Worm (Caenorhabditis elegans) whole organism, late embryonic: ENCODE data around the gene Y39F10A.1.
A peak's percentile ranks its signal among the peaks of the same experiment; 100 is the strongest.

Source experiments
- C08G9.2 ChIP-seq: sonication (generic microtip); optimal IDR thresholded peaks from 2 replicates; lab custom pipeline; 2016; ENCODE audit warnings: mild to moderate bottlenecking, missing genetic modification characterization, moderate library complexity, missing compliant biosample characterization
- C38D4.7 ChIP-seq: fragments of 200-800 bp; sonication (Bioruptor generic); optimal IDR thresholded peaks from 2 replicates; lab custom pipeline; 2018; ENCODE audit warnings: mild to moderate bottlenecking, missing genetic modification characterization, moderate library complexity, missing compliant biosample characterization
- F13H6.1 ChIP-seq: sonication (generic microtip); optimal IDR thresholded peaks from 2 replicates; lab custom pipeline; 2016; ENCODE audit warnings: missing genetic modification characterization, missing compliant biosample characterization
- K02D7.2 ChIP-seq: sonication (generic microtip); optimal IDR thresholded peaks from 2 replicates; lab custom pipeline; 2017; ENCODE audit warnings: mild to moderate bottlenecking, missing genetic modification characterization, missing compliant biosample characterization
- Y22D7AL.16 ChIP-seq: sonication (generic microtip); optimal IDR thresholded peaks from 2 replicates; lab custom pipeline; 2016; ENCODE audit warnings: missing genetic modification characterization, missing compliant biosample characterization
- ama-1 ChIP-seq: fragments of 150-350 bp; optimal IDR thresholded peaks from 2 replicates; lab custom pipeline; 2014
- ceh-14 ChIP-seq: sonication (generic microtip); optimal IDR thresholded peaks from 2 replicates; lab custom pipeline; 2016; ENCODE audit warnings: missing genotype, missing genetic modification characterization, missing compliant biosample characterization
- ceh-2 ChIP-seq: sonication (generic microtip); optimal IDR thresholded peaks from 2 replicates; lab custom pipeline; 2016; ENCODE audit warnings: missing genotype, missing genetic modification characterization, missing compliant biosample characterization
- ceh-30 ChIP-seq: fragments of 150-350 bp; optimal IDR thresholded peaks from 2 replicates; lab custom pipeline; 2014; ENCODE audit warnings: missing biosample characterization, missing genetic modification characterization
- ceh-6 ChIP-seq: fragments of 200-800 bp; sonication (Bioruptor generic); optimal IDR thresholded peaks from 2 replicates; lab custom pipeline; 2018; ENCODE audit warnings: mild to moderate bottlenecking, missing genetic modification characterization, missing compliant biosample characterization
- ceh-9 ChIP-seq: sonication (generic microtip); optimal IDR thresholded peaks from 2 replicates; lab custom pipeline; 2016; ENCODE audit warnings: mild to moderate bottlenecking, missing genetic modification characterization, inconsistent platforms, missing compliant biosample characterization
- che-1 ChIP-seq: sonication (generic microtip); optimal IDR thresholded peaks from 2 replicates; lab custom pipeline; 2016; ENCODE audit warnings: mild to moderate bottlenecking, missing genetic modification characterization, missing compliant biosample characterization
- dve-1 ChIP-seq: sonication (generic microtip); optimal IDR thresholded peaks from 2 replicates; lab custom pipeline; 2017; ENCODE audit warnings: antibody characterized with exemption, mild to moderate bottlenecking, missing genetic modification characterization, missing compliant biosample characterization
- elt-4 ChIP-seq: sonication (generic microtip); optimal IDR thresholded peaks from 2 replicates; lab custom pipeline; 2016; ENCODE audit warnings: missing genetic modification characterization, missing compliant biosample characterization
- ets-4 ChIP-seq: sonication (generic microtip); optimal IDR thresholded peaks from 2 replicates; lab custom pipeline; 2016; ENCODE audit warnings: missing genetic modification characterization, missing compliant biosample characterization
- eyg-1 ChIP-seq: sonication (generic microtip); optimal IDR thresholded peaks from 2 replicates; lab custom pipeline; 2016; ENCODE audit warnings: missing genotype, missing genetic modification characterization, missing compliant biosample characterization
- fax-1 ChIP-seq: sonication (generic microtip); optimal IDR thresholded peaks from 2 replicates; lab custom pipeline; 2016; ENCODE audit warnings: missing genotype, missing genetic modification characterization, missing compliant biosample characterization
- fkh-6 ChIP-seq: sonication (generic microtip); optimal IDR thresholded peaks from 2 replicates; lab custom pipeline; 2016; ENCODE audit warnings: missing genetic modification characterization, missing compliant biosample characterization
- hlh-30 ChIP-seq: sonication (generic microtip); optimal IDR thresholded peaks from 2 replicates; lab custom pipeline; 2017; ENCODE audit warnings: antibody characterized with exemption, missing genetic modification characterization, missing compliant biosample characterization; ENCODE audit not compliant: insufficient read depth
- lim-6 ChIP-seq: sonication (generic microtip); optimal IDR thresholded peaks from 2 replicates; lab custom pipeline; 2016; ENCODE audit warnings: missing genetic modification characterization, missing compliant biosample characterization
- nfya-1 ChIP-seq: sonication (generic microtip); optimal IDR thresholded peaks from 2 replicates; lab custom pipeline; 2017; ENCODE audit warnings: missing genetic modification characterization, mild to moderate bottlenecking, missing compliant biosample characterization, antibody characterized with exemption, moderate library complexity
- nhr-11 ChIP-seq: fragments of 150-350 bp; optimal IDR thresholded peaks from 2 replicates; lab custom pipeline; 2014; ENCODE audit warnings: missing biosample characterization, missing genetic modification characterization
- nhr-232 ChIP-seq: sonication (generic microtip); optimal IDR thresholded peaks from 2 replicates; lab custom pipeline; 2016; ENCODE audit warnings: missing genetic modification characterization, missing compliant biosample characterization
- npax-4 ChIP-seq: sonication (generic microtip); optimal IDR thresholded peaks from 2 replicates; lab custom pipeline; 2016; ENCODE audit warnings: missing genetic modification characterization, missing compliant biosample characterization
- pag-3 ChIP-seq: sonication (generic microtip); optimal IDR thresholded peaks from 2 replicates; lab custom pipeline; 2016; ENCODE audit warnings: missing compliant biosample characterization, missing genetic modification characterization, borderline replicate concordance
- pat-9 ChIP-seq: fragments of 200-800 bp; sonication (Bioruptor generic); optimal IDR thresholded peaks from 2 replicates; lab custom pipeline; 2018; ENCODE audit warnings: mild to moderate bottlenecking, missing genetic modification characterization, moderate library complexity, missing compliant biosample characterization
- pax-1 ChIP-seq: fragments of 150-350 bp; optimal IDR thresholded peaks from 2 replicates; lab custom pipeline; 2014; ENCODE audit warnings: missing biosample characterization, missing genetic modification characterization
- pha-2 ChIP-seq: sonication (generic microtip); optimal IDR thresholded peaks from 2 replicates; lab custom pipeline; 2017; ENCODE audit warnings: mild to moderate bottlenecking, missing genetic modification characterization, missing compliant biosample characterization
- pqm-1 ChIP-seq: sonication (generic microtip); optimal IDR thresholded peaks from 2 replicates; lab custom pipeline; 2016; ENCODE audit warnings: missing genetic modification characterization, missing compliant biosample characterization
- ref-2 ChIP-seq: sonication (generic microtip); optimal IDR thresholded peaks from 2 replicates; lab custom pipeline; 2016; ENCODE audit warnings: missing genetic modification characterization, missing compliant biosample characterization
- sox-2 ChIP-seq: fragments of 200-800 bp; sonication (Bioruptor generic); IDR thresholded peaks from 2 replicates; pipeline ENCODE4 v1.3.6; 2022; ENCODE audit warnings: missing genetic modification reagents, missing genetic modification characterization, missing compliant biosample characterization
- syd-9 ChIP-seq: sonication (generic microtip); optimal IDR thresholded peaks from 2 replicates; lab custom pipeline; 2016; ENCODE audit warnings: mild to moderate bottlenecking, missing genetic modification characterization, moderate library complexity, missing compliant biosample characterization
- tbx-2 ChIP-seq: sonication (generic microtip); optimal IDR thresholded peaks from 2 replicates; lab custom pipeline; 2016; ENCODE audit warnings: missing genetic modification characterization, missing compliant biosample characterization
- ttx-3 ChIP-seq: sonication (generic microtip); optimal IDR thresholded peaks from 2 replicates; lab custom pipeline; 2016; ENCODE audit warnings: missing genetic modification reagents, missing genetic modification characterization, missing compliant biosample characterization
- unc-42 ChIP-seq: sonication (generic microtip); optimal IDR thresholded peaks from 2 replicates; lab custom pipeline; 2016; ENCODE audit warnings: missing genotype, missing genetic modification characterization, missing compliant biosample characterization
- unc-55 ChIP-seq: sonication (generic microtip); optimal IDR thresholded peaks from 2 replicates; lab custom pipeline; 2017; ENCODE audit warnings: missing biosample characterization, missing genetic modification reagents, missing genetic modification characterization

The Y39F10A.1 gene

ce11 chrII:770253-770652, 4.9 kb upstream of the Y39F10A.1 start, which contains the start of gene C08G5.6:
Gene C08G5.6 (plus strand): TSS chrII:770553.
- TF ChIP-seq ceh-2 (tag; lab: Kevin White, UChicago), result no peak
- TF ChIP-seq nfya-1 (tag; lab: Kevin White, UChicago), result no peak

- no peak for TF ChIP-seq ceh-14 (tag; lab: Kevin White, UChicago)
- peak; percentile 35 for TF ChIP-seq unc-42 (tag; lab: Kevin White, UChicago)
- TF ChIP-seq, all 69 proteins: peak for 1
Measured at ce11 chrII:773830-774229, 1.3 kb upstream of the Y39F10A.1 start.

- no peak for TF ChIP-seq ttx-3 (tag; lab: Kevin White, UChicago)
- TF ChIP-seq Y22D7AL.16, result no peak
- no peak for TF ChIP-seq unc-55 (GFP tag; lab: Kevin White, UChicago)
- TF ChIP-seq F13H6.1 (tag; lab: Kevin White, UChicago), result no peak
- no peak for TF ChIP-seq fax-1 (tag; lab: Kevin White, UChicago)
- TF ChIP-seq ceh-9 (tag; lab: Kevin White, UChicago), result no peak
- no peak for TF ChIP-seq hlh-30 (tag; lab: Kevin White, UChicago)
- TF ChIP-seq pha-2 (tag; lab: Kevin White, UChicago), result no peak
- no peak for TF ChIP-seq ref-2 (tag; lab: Kevin White, UChicago)
- TF ChIP-seq elt-4 (tag; lab: Kevin White, UChicago), result no peak
- TF ChIP-seq eyg-1 (tag; lab: Kevin White, UChicago), result no peak
- TF ChIP-seq che-1 (tag; lab: Kevin White, UChicago), result no peak
Measured at ce11 chrII:782903-783302, 7.8 kb downstream of the Y39F10A.1 start, which contains the start of gene Y39F10A.3. Gene Y39F10A.3 (minus strand): TSS chrII:783003.

ce11 chrII:783532-783931, 8.4 kb downstream of the Y39F10A.1 start, which contains the start of gene Y39F10A.6:
Gene Y39F10A.6 (minus strand): TSS chrII:783632.
- TF ChIP-seq ceh-14 (tag; lab: Kevin White, UChicago) (no peak), pax-1 (tag; lab: Kevin White, UChicago) (no peak), Y22D7AL.16 (no peak), ama-1 (lab: Kevin White, UChicago) (no peak), nhr-232 (tag; lab: Kevin White, UChicago) (no peak), sox-2 (GFP tag; lab: Robert Waterston, UW) (no peak), ttx-3 (tag; lab: Kevin White, UChicago) (no peak), unc-42 (tag; lab: Kevin White, UChicago) (no peak), C08G9.2 (tag; lab: Kevin White, UChicago) (no peak), F13H6.1 (tag; lab: Kevin White, UChicago) (no peak), pag-3 (no peak), unc-55 (GFP tag; lab: Kevin White, UChicago) (no peak), tbx-2 (no peak), fkh-6 (tag; lab: Kevin White, UChicago) (no peak), dve-1 (tag; lab: Kevin White, UChicago) (no peak), syd-9 (tag; lab: Kevin White, UChicago) (no peak), ceh-6 (GFP tag; lab: Kevin White, UChicago) (no peak)
- TF ChIP-seq, all 69 proteins: peak for 0

ce11 chrII:786938-787337, 11.8 kb downstream of the Y39F10A.1 start, which contains the start of gene F46F5.16:
Gene F46F5.16 (plus strand): TSS chrII:787238.
- no peak for TF ChIP-seq ceh-30 (tag; lab: Kevin White, UChicago)
- no peak for TF ChIP-seq npax-4 (tag; lab: Kevin White, UChicago)
- TF ChIP-seq ets-4 (tag; lab: Kevin White, UChicago), result no peak
- TF ChIP-seq pag-3, result no peak
- no peak for TF ChIP-seq K02D7.2 (tag; lab: Kevin White, UChicago)
- no peak for TF ChIP-seq lim-6
- TF ChIP-seq nhr-11 (tag; lab: Kevin White, UChicago), result no peak
- TF ChIP-seq C38D4.7 (GFP tag; lab: Kevin White, UChicago), result no peak
- TF ChIP-seq hlh-30 (tag; lab: Kevin White, UChicago), result no peak
- no peak for TF ChIP-seq pqm-1
- TF ChIP-seq dve-1 (tag; lab: Kevin White, UChicago), result no peak
- no peak for TF ChIP-seq pat-9
